Fruit fly (Drosophila melanogaster): ENCODE measurements around the gene Cont.

- TF ChIP-seq CG34367 (tag; optimal IDR thresholded peaks at IDR 0.05) (no peak), CG15710 (tag; optimal IDR thresholded peaks at IDR 0.05) (no peak), CG32121 (GFP tag; IDR thresholded peaks at IDR 0.05) (no peak), CG14655 (GFP tag; optimal IDR thresholded peaks at IDR 0.05) (no peak), CG13204 (GFP tag; optimal IDR thresholded peaks at IDR 0.05) (no peak), CG8301 (tag; optimal IDR thresholded peaks at IDR 0.05) (no peak), EcR (GFP tag; optimal IDR thresholded peaks at IDR 0.05) (no peak), Snoo (tag; optimal IDR thresholded peaks at IDR 0.05) (no peak), gl (tag; optimal IDR thresholded peaks at IDR 0.05) (no peak), D1 (tag; optimal IDR thresholded peaks at IDR 0.05) (no peak)
These were observed 16.4 kb downstream of the Cont start, which contains the start of gene CG9855 for dm6 chr3R:4397403-4398079.

All from whole organism, pupa.